Worm (Caenorhabditis elegans) whole organism, L1 larva: ENCODE data around the gene cul-4.
A peak's percentile ranks its signal among the peaks of the same experiment; 100 is the strongest.

Source experiments
- C16A3.4 ChIP-seq: fragments of 150-350 bp; optimal IDR thresholded peaks from 2 replicates; lab custom pipeline; 2014; ENCODE audit warnings: missing biosample characterization, missing genetic modification characterization
- Y116A8C.19 ChIP-seq: sonication (generic microtip); optimal IDR thresholded peaks from 2 replicates; lab custom pipeline; 2016; ENCODE audit warnings: missing compliant biosample characterization, missing genetic modification characterization, borderline replicate concordance
- blmp-1 ChIP-seq: fragments of 150-350 bp; optimal IDR thresholded peaks from 2 replicates; lab custom pipeline; 2014; ENCODE audit warnings: missing biosample characterization, missing genetic modification characterization
- ceh-82 ChIP-seq, 3 experiments: fragments of 150-350 bp in 1 of 3; sonication (generic microtip) in 2 of 3; optimal IDR thresholded peaks; 2 replicates each; lab custom pipeline; 2014 to 2017; ENCODE audit warnings: missing biosample characterization in 3 of 3, missing genetic modification characterization in 3 of 3
- ces-1 ChIP-seq: fragments of 150-350 bp; optimal IDR thresholded peaks from 2 replicates; lab custom pipeline; 2014; ENCODE audit warnings: missing biosample characterization, missing genetic modification reagents, missing genetic modification characterization
- dpl-1 ChIP-seq, 3 experiments: fragments of 150-350 bp in 2 of 3; sonication (generic microtip) in 1 of 3; optimal IDR thresholded peaks; 2 replicates each; lab custom pipeline; 2014 to 2017; ENCODE audit warnings: missing biosample characterization in 3 of 3, missing genetic modification characterization in 3 of 3, missing genetic modification reagents in 3 of 3
- efl-1 ChIP-seq, 4 experiments: fragments of 150-350 bp; optimal IDR thresholded peaks in 3 of 4; peaks in 1 of 4; 1 replicate in 1 of 4; 2 replicates in 3 of 4; lab custom pipeline; 2014; ENCODE audit warnings: missing biosample characterization in 2 of 4, missing genetic modification characterization in 2 of 4, missing genetic modification reagents in 2 of 4
- efl-3 ChIP-seq: fragments of 200-800 bp; sonication (Bioruptor generic); optimal IDR thresholded peaks from 2 replicates; lab custom pipeline; 2018; ENCODE audit warnings: mild to moderate bottlenecking, missing genetic modification characterization, missing compliant biosample characterization
- egl-27 ChIP-seq, 2 experiments: fragments of 150-350 bp in 1 of 2; sonication (generic microtip); optimal IDR thresholded peaks; 3 replicates each; lab custom pipeline; 2017 to 2018; ENCODE audit warnings: missing biosample characterization in 2 of 2, missing genetic modification characterization in 2 of 2, missing genetic modification reagents in 2 of 2
- elt-2 ChIP-seq: sonication (generic microtip); optimal IDR thresholded peaks from 2 replicates; lab custom pipeline; 2016; ENCODE audit warnings: missing genetic modification characterization, mild to moderate bottlenecking, inconsistent platforms, missing compliant biosample characterization, missing genetic modification reagents
- fkh-4 ChIP-seq: sonication (generic microtip); optimal IDR thresholded peaks from 2 replicates; lab custom pipeline; 2016; ENCODE audit warnings: missing compliant biosample characterization, missing genetic modification characterization, borderline replicate concordance
- fkh-8 ChIP-seq: sonication (generic microtip); optimal IDR thresholded peaks from 2 replicates; lab custom pipeline; 2016; ENCODE audit warnings: mild to moderate bottlenecking, missing genetic modification characterization, missing compliant biosample characterization
- grh-1 ChIP-seq: fragments of 200-800 bp; sonication (Bioruptor generic); IDR thresholded peaks from 2 replicates; pipeline ENCODE4 v1.3.6; 2022; ENCODE audit warnings: missing genetic modification reagents, missing genetic modification characterization, missing compliant biosample characterization
- hlh-17 ChIP-seq: fragments of 200-800 bp; sonication (Bioruptor generic); optimal IDR thresholded peaks from 2 replicates; lab custom pipeline; 2018; ENCODE audit warnings: missing genetic modification characterization, mild to moderate bottlenecking, missing compliant biosample characterization, moderate library complexity, borderline replicate concordance
- hpl-2 ChIP-seq: fragments of 150-350 bp; optimal IDR thresholded peaks from 2 replicates; lab custom pipeline; 2014; ENCODE audit warnings: missing biosample characterization, missing genetic modification reagents, missing genetic modification characterization
- jun-1 ChIP-seq: fragments of 150-350 bp; optimal IDR thresholded peaks from 2 replicates; lab custom pipeline; 2014; ENCODE audit warnings: missing biosample characterization, missing genetic modification reagents, missing genetic modification characterization
- lin-13 ChIP-seq: fragments of 150-350 bp; optimal IDR thresholded peaks from 2 replicates; lab custom pipeline; 2014; ENCODE audit warnings: missing biosample characterization, missing genetic modification reagents, missing genetic modification characterization
- lin-35 ChIP-seq, 2 experiments: fragments of 150-350 bp; optimal IDR thresholded peaks; 2 replicates each; lab custom pipeline; 2014; ENCODE audit warnings: missing biosample characterization in 2 of 2, missing genetic modification characterization in 2 of 2, missing genetic modification reagents in 2 of 2
- lir-3 ChIP-seq: sonication (generic microtip); optimal IDR thresholded peaks from 2 replicates; lab custom pipeline; 2016; ENCODE audit warnings: mild to moderate bottlenecking, missing genetic modification characterization, moderate library complexity, missing compliant biosample characterization; ENCODE audit not compliant: poor library complexity
- lsy-2 ChIP-seq, 2 experiments: fragments of 150-350 bp; optimal IDR thresholded peaks; 2 replicates each; lab custom pipeline; 2014; ENCODE audit warnings: missing biosample characterization in 2 of 2, missing genetic modification characterization in 2 of 2
- mdl-1 ChIP-seq, 2 experiments: fragments of 150-350 bp; optimal IDR thresholded peaks; 2 replicates each; lab custom pipeline; 2014 to 2017; ENCODE audit warnings: missing biosample characterization in 2 of 2, missing genetic modification characterization in 2 of 2, inconsistent platforms in 1 of 2
- mef-2 ChIP-seq: fragments of 150-350 bp; optimal IDR thresholded peaks from 2 replicates; lab custom pipeline; 2014; ENCODE audit warnings: missing biosample characterization, missing genetic modification characterization
- mep-1 ChIP-seq: fragments of 150-350 bp; optimal IDR thresholded peaks from 2 replicates; lab custom pipeline; 2014; ENCODE audit warnings: missing biosample characterization, missing genetic modification characterization
- nhr-12 ChIP-seq: sonication (generic microtip); optimal IDR thresholded peaks from 2 replicates; lab custom pipeline; 2017; ENCODE audit warnings: missing biosample characterization, missing genetic modification characterization
- nhr-20 ChIP-seq: sonication (generic microtip); optimal IDR thresholded peaks from 2 replicates; lab custom pipeline; 2016; ENCODE audit warnings: mild to moderate bottlenecking, missing genetic modification characterization, missing compliant biosample characterization
- nhr-237 ChIP-seq: fragments of 150-350 bp; optimal IDR thresholded peaks from 2 replicates; lab custom pipeline; 2014; ENCODE audit warnings: missing biosample characterization, missing genetic modification characterization
- nhr-71 ChIP-seq: sonication (generic microtip); optimal IDR thresholded peaks from 2 replicates; lab custom pipeline; 2016; ENCODE audit warnings: mild to moderate bottlenecking, missing genetic modification characterization, moderate library complexity, missing compliant biosample characterization
- nhr-76 ChIP-seq: sonication (generic microtip); optimal IDR thresholded peaks from 2 replicates; lab custom pipeline; 2017; ENCODE audit warnings: missing biosample characterization, missing genetic modification characterization
- nhr-77 ChIP-seq: fragments of 150-350 bp; optimal IDR thresholded peaks from 2 replicates; lab custom pipeline; 2014; ENCODE audit warnings: missing biosample characterization, missing genetic modification characterization
- nhr-84 ChIP-seq: sonication (generic microtip); optimal IDR thresholded peaks from 2 replicates; lab custom pipeline; 2017; ENCODE audit warnings: missing biosample characterization, missing genetic modification characterization
- nhr-85 ChIP-seq: sonication (generic microtip); peaks from one replicate; lab custom pipeline; 2016; ENCODE audit warnings: missing genetic modification characterization, inconsistent platforms, missing compliant biosample characterization
- nhr-90 ChIP-seq: sonication (generic microtip); optimal IDR thresholded peaks from 2 replicates; lab custom pipeline; 2016; ENCODE audit warnings: mild to moderate bottlenecking, missing genetic modification characterization, missing compliant biosample characterization; ENCODE audit not compliant: poor library complexity
- pax-3 ChIP-seq: fragments of 200-800 bp; sonication (Bioruptor generic); optimal IDR thresholded peaks from 2 replicates; lab custom pipeline; 2018; ENCODE audit warnings: mild to moderate bottlenecking, missing genetic modification characterization, moderate library complexity, missing compliant biosample characterization
- pqm-1 ChIP-seq: sonication (generic microtip); optimal IDR thresholded peaks from 3 replicates; lab custom pipeline; 2017; ENCODE audit warnings: missing biosample characterization, missing genetic modification characterization
- rnt-1 ChIP-seq: sonication (generic microtip); optimal IDR thresholded peaks from 2 replicates; lab custom pipeline; 2016; ENCODE audit warnings: mild to moderate bottlenecking, missing genetic modification characterization, moderate library complexity, missing compliant biosample characterization
- sox-4 ChIP-seq: sonication (generic microtip); optimal IDR thresholded peaks from 2 replicates; lab custom pipeline; 2016; ENCODE audit warnings: missing genetic modification characterization, missing compliant biosample characterization
- sptf-1 ChIP-seq: fragments of 150-350 bp; optimal IDR thresholded peaks from 2 replicates; lab custom pipeline; 2014; ENCODE audit warnings: missing biosample characterization, missing genetic modification characterization
- tbx-2 ChIP-seq: sonication (generic microtip); optimal IDR thresholded peaks from 2 replicates; lab custom pipeline; 2016; ENCODE audit warnings: missing genetic modification characterization, missing compliant biosample characterization
- unc-130 ChIP-seq: fragments of 150-350 bp; optimal IDR thresholded peaks from 2 replicates; lab custom pipeline; 2017; ENCODE audit warnings: missing biosample characterization, missing genetic modification characterization, inconsistent platforms
- unc-62 ChIP-seq: fragments of 150-350 bp; optimal IDR thresholded peaks from 2 replicates; lab custom pipeline; 2014; ENCODE audit warnings: missing biosample characterization, missing genetic modification reagents, missing genetic modification characterization
- unc-98 ChIP-seq: fragments of 200-800 bp; sonication (Bioruptor generic); IDR thresholded peaks from 2 replicates; pipeline ENCODE4 v1.3.6; 2022; ENCODE audit warnings: missing genetic modification characterization, missing compliant biosample characterization
- vab-15 ChIP-seq: sonication (generic microtip); optimal IDR thresholded peaks from 2 replicates; lab custom pipeline; 2017; ENCODE audit warnings: missing genotype, mild to moderate bottlenecking, missing genetic modification characterization, missing compliant biosample characterization
- xbp-1 ChIP-seq: sonication (generic microtip); optimal IDR thresholded peaks from 2 replicates; lab custom pipeline; 2016; ENCODE audit warnings: missing genetic modification characterization, missing compliant biosample characterization

The cul-4 gene

ce11 chrII:7253073-7253472 is 48.8 kb upstream of the cul-4 start, which contains the start of gene lsm-4 (continued):
- TF ChIP-seq tbx-2 (no peak), ces-1 (GFP tag; lab: Kevin White, UChicago) (no peak), dpl-1 (GFP tag; optimal IDR thresholded peaks at IDR 0.05; lab: Kevin White, UChicago) (peak in 1 of 3 experiments; percentile 20), fkh-8 (tag; lab: Kevin White, UChicago) (no peak), mep-1 (tag; lab: Kevin White, UChicago) (peak; percentile 2), pax-3 (tag; lab: Kevin White, UChicago) (no peak), sptf-1 (no peak), lin-35 (GFP tag; optimal IDR thresholded peaks at IDR 0.05; lab: Kevin White, UChicago) (peak in 1 of 2 experiments; percentile 27), lin-13 (GFP tag; lab: Kevin White, UChicago) (no peak), C16A3.4 (tag; lab: Kevin White, UChicago) (peak; percentile 6), unc-62 (GFP tag; lab: Kevin White, UChicago) (no peak), nhr-20 (tag; lab: Kevin White, UChicago) (peak; percentile 40), lsy-2 (tag; optimal IDR thresholded peaks at IDR 0.05; lab: Kevin White, UChicago) (peak in 1 of 2 experiments; percentile 12), hpl-2 (GFP tag; lab: Kevin White, UChicago) (no peak), nhr-76 (tag; lab: Kevin White, UChicago) (no peak), xbp-1 (no peak), efl-3 (GFP tag; lab: Kevin White, UChicago) (no peak)

ce11 chrII:7255614-7256162 is 46.2 kb upstream of the cul-4 start, which contains the start of gene F32A5.8:
Gene F32A5.8 (plus strand): TSS chrII:7256112.
- TF ChIP-seq lsy-2 (tag; optimal IDR thresholded peaks at IDR 0.05; lab: Kevin White, UChicago) = no peak
- TF ChIP-seq nhr-77 = peak; percentile 23
- TF ChIP-seq lir-3 (tag; lab: Kevin White, UChicago) = peak; percentile 14
- TF ChIP-seq nhr-90 = peak; percentile 1
- TF ChIP-seq elt-2 (tag; lab: Kevin White, UChicago) = peak; percentile 58
- no peak for TF ChIP-seq ceh-82 (tag; optimal IDR thresholded peaks at IDR 0.05; lab: Kevin White, UChicago)
- peak; percentile 3 for TF ChIP-seq blmp-1 (tag; lab: Kevin White, UChicago)
- TF ChIP-seq unc-98 = no peak
- TF ChIP-seq grh-1 (GFP tag; lab: Robert Waterston, UW) = no peak
- peak in 1 of 2 experiments; percentile 30 for TF ChIP-seq lin-35 (GFP tag; optimal IDR thresholded peaks at IDR 0.05; lab: Kevin White, UChicago)
- TF ChIP-seq nhr-20 (tag; lab: Kevin White, UChicago) = peak; percentile 18
- TF ChIP-seq nhr-85 (tag; lab: Kevin White, UChicago) = peak; percentile 21
- TF ChIP-seq, all 84 proteins: peak for 8

- TF ChIP-seq mef-2 (tag; lab: Kevin White, UChicago) (no peak), lin-35 (GFP tag; optimal IDR thresholded peaks at IDR 0.05; lab: Kevin White, UChicago) (no peak), fkh-4 (tag; lab: Kevin White, UChicago) (no peak), lin-13 (GFP tag; lab: Kevin White, UChicago) (no peak), pqm-1 (no peak), nhr-84 (tag; lab: Kevin White, UChicago) (no peak), unc-98 (no peak), blmp-1 (tag; lab: Kevin White, UChicago) (no peak), Y116A8C.19 (tag; lab: Kevin White, UChicago) (no peak)
Observed at ce11 chrII:7261854-7262253, 40.0 kb upstream of the cul-4 start, which contains the start of gene C30G12.4. Gene C30G12.4 (plus strand): TSS chrII:7262154.

ce11 chrII:7264675-7265074 is 37.2 kb upstream of the cul-4 start:
- TF ChIP-seq egl-27 (tag; optimal IDR thresholded peaks at IDR 0.05; lab: Kevin White, UChicago) (no peak), blmp-1 (tag; lab: Kevin White, UChicago) (peak; percentile 42), unc-130 (tag; lab: Kevin White, UChicago) (no peak), nhr-20 (tag; lab: Kevin White, UChicago) (peak; percentile 68), elt-2 (tag; lab: Kevin White, UChicago) (peak; percentile 96), sox-4 (tag; lab: Kevin White, UChicago) (no peak), efl-1 (optimal IDR thresholded peaks at IDR 0.05; lab: Kevin White, UChicago) (no peak), efl-1 (GFP tag; optimal IDR thresholded peaks at IDR 0.05 in 1 of 2; lab: Kevin White, UChicago) (peak in 1 of 2 experiments; percentile 41), nhr-71 (peak; percentile 32), jun-1 (peak; percentile 55), lin-35 (GFP tag; optimal IDR thresholded peaks at IDR 0.05; lab: Kevin White, UChicago) (peak in 1 of 2 experiments; percentile 47), lsy-2 (tag; optimal IDR thresholded peaks at IDR 0.05; lab: Kevin White, UChicago) (no peak), nhr-90 (peak; percentile 35), nhr-237 (no peak), hlh-17 (GFP tag; lab: Kevin White, UChicago) (no peak), rnt-1 (tag; lab: Kevin White, UChicago) (no peak), vab-15 (tag; lab: Kevin White, UChicago) (no peak), nhr-12 (tag; lab: Kevin White, UChicago) (no peak), mdl-1 (tag; optimal IDR thresholded peaks at IDR 0.05; lab: Kevin White, UChicago) (peak in 1 of 2 experiments; percentile 61), hpl-2 (GFP tag; lab: Kevin White, UChicago) (no peak)
